Worm (Caenorhabditis elegans) whole organism, early embryonic: ENCODE results near the gene srbc-31.

ENCODE experiments used
- B0310.2 ChIP-seq: sonication (generic microtip); optimal IDR thresholded peaks from 2 replicates; lab custom pipeline; 2016; ENCODE audit warnings: mild to moderate bottlenecking, missing genetic modification characterization, missing compliant biosample characterization
- ama-1 ChIP-seq: fragments of 150-350 bp; optimal IDR thresholded peaks from 2 replicates; lab custom pipeline; 2014
- ceh-13 ChIP-seq: fragments of 200-800 bp; sonication (Bioruptor generic); optimal IDR thresholded peaks from 2 replicates; lab custom pipeline; 2018; ENCODE audit warnings: mild to moderate bottlenecking, missing genetic modification characterization, missing compliant biosample characterization
- flt-1 ChIP-seq: fragments of 200-800 bp; sonication (Bioruptor generic); IDR thresholded peaks from 2 replicates; pipeline ENCODE4 v1.3.6; 2022; ENCODE audit warnings: missing genetic modification characterization, missing compliant biosample characterization

DNA sequence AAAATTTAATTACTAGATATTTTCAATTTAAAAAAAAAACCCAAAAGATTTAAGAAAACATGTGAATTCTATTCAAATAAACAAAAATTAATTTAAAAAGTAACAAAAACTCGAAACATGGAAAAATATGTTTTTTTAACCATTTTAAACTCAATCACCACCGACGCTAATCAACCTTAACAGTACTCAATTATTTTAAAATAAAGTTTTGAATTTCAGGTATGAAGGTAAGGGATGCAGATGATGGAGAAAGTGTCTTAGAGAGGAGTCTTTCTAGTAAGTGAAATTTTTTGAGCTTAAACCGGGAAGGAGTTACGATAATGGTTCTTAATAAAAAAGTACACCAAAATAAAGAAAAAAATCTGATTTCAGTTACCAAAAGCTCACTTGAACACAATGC, 13.9 kb downstream of the srbc-31 start, which contains the start of gene slc-28.1:
- TF ChIP-seq B0310.2 (tag; lab: Kevin White, UChicago) (no peak), flt-1 (GFP tag; lab: Robert Waterston, UW) (no peak), ama-1 (no peak), ceh-13 (no peak)
